Worm (Caenorhabditis elegans) whole organism, L1 larva: ENCODE measurements around the gene F08A7.1.
A peak's percentile ranks its signal among the peaks of the same experiment; 100 is the strongest.

Experiments
- C04F5.9 ChIP-seq: sonication (generic microtip); optimal IDR thresholded peaks from 2 replicates; lab custom pipeline; 2016; ENCODE audit warnings: missing genetic modification characterization, missing compliant biosample characterization
- C16A3.4 ChIP-seq: fragments of 150-350 bp; optimal IDR thresholded peaks from 2 replicates; lab custom pipeline; 2014; ENCODE audit warnings: missing biosample characterization, missing genetic modification characterization
- C34B4.2 ChIP-seq: sonication (generic microtip); optimal IDR thresholded peaks from 2 replicates; lab custom pipeline; 2017; ENCODE audit warnings: mild to moderate bottlenecking, missing genetic modification characterization, missing compliant biosample characterization
- F16B12.6 ChIP-seq: fragments of 150-350 bp; optimal IDR thresholded peaks from 2 replicates; lab custom pipeline; 2014; ENCODE audit warnings: missing biosample characterization, missing genetic modification characterization
- aha-1 ChIP-seq: fragments of 150-350 bp; optimal IDR thresholded peaks from 2 replicates; lab custom pipeline; 2014; ENCODE audit warnings: missing biosample characterization, missing genetic modification characterization
- alr-1 ChIP-seq: fragments of 200-800 bp; sonication (Bioruptor generic); optimal IDR thresholded peaks from 2 replicates; lab custom pipeline; 2018; ENCODE audit warnings: borderline replicate concordance, mild to moderate bottlenecking, missing genetic modification characterization, missing compliant biosample characterization
- blmp-1 ChIP-seq: fragments of 150-350 bp; optimal IDR thresholded peaks from 2 replicates; lab custom pipeline; 2014; ENCODE audit warnings: missing biosample characterization, missing genetic modification characterization
- ceh-8 ChIP-seq: fragments of 200-800 bp; sonication (Bioruptor generic); optimal IDR thresholded peaks from 2 replicates; lab custom pipeline; 2018; ENCODE audit warnings: mild to moderate bottlenecking, missing genetic modification characterization, moderate library complexity, missing compliant biosample characterization
- ceh-88 ChIP-seq: fragments of 200-800 bp; sonication (Bioruptor generic); IDR thresholded peaks from 2 replicates; pipeline ENCODE4 v1.3.6; 2022; ENCODE audit warnings: missing genetic modification characterization, missing compliant biosample characterization
- ceh-90 ChIP-seq: sonication (generic microtip); optimal IDR thresholded peaks from 2 replicates; lab custom pipeline; 2016; ENCODE audit warnings: missing genetic modification characterization, missing compliant biosample characterization
- dpl-1 ChIP-seq, 3 experiments: fragments of 150-350 bp in 2 of 3; sonication (generic microtip) in 1 of 3; optimal IDR thresholded peaks; 2 replicates each; lab custom pipeline; 2014 to 2017; ENCODE audit warnings: missing biosample characterization in 3 of 3, missing genetic modification characterization in 3 of 3, missing genetic modification reagents in 3 of 3
- dsc-1 ChIP-seq: sonication (generic microtip); optimal IDR thresholded peaks from 2 replicates; lab custom pipeline; 2016; ENCODE audit warnings: mild to moderate bottlenecking, missing genetic modification characterization, missing compliant biosample characterization
- efl-1 ChIP-seq, 4 experiments: fragments of 150-350 bp; optimal IDR thresholded peaks in 3 of 4; peaks in 1 of 4; 1 replicate in 1 of 4; 2 replicates in 3 of 4; lab custom pipeline; 2014; ENCODE audit warnings: missing biosample characterization in 2 of 4, missing genetic modification characterization in 2 of 4, missing genetic modification reagents in 2 of 4
- elt-2 ChIP-seq: sonication (generic microtip); optimal IDR thresholded peaks from 2 replicates; lab custom pipeline; 2016; ENCODE audit warnings: missing genetic modification characterization, mild to moderate bottlenecking, inconsistent platforms, missing compliant biosample characterization, missing genetic modification reagents
- elt-3 ChIP-seq, 6 experiments: fragments of 150-350 bp in 1 of 6; sonication (generic microtip); optimal IDR thresholded peaks; 2 replicates each; lab custom pipeline; 2017 to 2018; ENCODE audit warnings: missing biosample characterization in 6 of 6, missing genetic modification characterization in 6 of 6, inconsistent platforms in 1 of 6
- fkh-8 ChIP-seq: sonication (generic microtip); optimal IDR thresholded peaks from 2 replicates; lab custom pipeline; 2016; ENCODE audit warnings: mild to moderate bottlenecking, missing genetic modification characterization, missing compliant biosample characterization
- fos-1 ChIP-seq: fragments of 150-350 bp; optimal IDR thresholded peaks from 2 replicates; lab custom pipeline; 2014; ENCODE audit warnings: missing biosample characterization, missing genetic modification characterization
- hlh-17 ChIP-seq: fragments of 200-800 bp; sonication (Bioruptor generic); optimal IDR thresholded peaks from 2 replicates; lab custom pipeline; 2018; ENCODE audit warnings: missing genetic modification characterization, mild to moderate bottlenecking, missing compliant biosample characterization, moderate library complexity, borderline replicate concordance
- hlh-4 ChIP-seq: sonication (generic microtip); optimal IDR thresholded peaks from 2 replicates; lab custom pipeline; 2016; ENCODE audit warnings: mild to moderate bottlenecking, missing genetic modification characterization, missing compliant biosample characterization
- hpl-2 ChIP-seq: fragments of 150-350 bp; optimal IDR thresholded peaks from 2 replicates; lab custom pipeline; 2014; ENCODE audit warnings: missing biosample characterization, missing genetic modification reagents, missing genetic modification characterization
- irx-1 ChIP-seq: sonication (generic microtip); optimal IDR thresholded peaks from 2 replicates; lab custom pipeline; 2016; ENCODE audit warnings: missing genetic modification characterization, missing compliant biosample characterization
- isw-1 ChIP-seq: fragments of 200-800 bp; sonication (Bioruptor generic); IDR thresholded peaks from 2 replicates; pipeline ENCODE4 v1.3.6; 2022; ENCODE audit warnings: missing genetic modification characterization, missing compliant biosample characterization
- lin-14 ChIP-seq: fragments of 200-800 bp; sonication (Bioruptor generic); optimal IDR thresholded peaks from 2 replicates; lab custom pipeline; 2018; ENCODE audit warnings: mild to moderate bottlenecking, missing genetic modification characterization, moderate library complexity, missing compliant biosample characterization
- lir-3 ChIP-seq: sonication (generic microtip); optimal IDR thresholded peaks from 2 replicates; lab custom pipeline; 2016; ENCODE audit warnings: mild to moderate bottlenecking, missing genetic modification characterization, moderate library complexity, missing compliant biosample characterization; ENCODE audit not compliant: poor library complexity
- lsy-2 ChIP-seq, 2 experiments: fragments of 150-350 bp; optimal IDR thresholded peaks; 2 replicates each; lab custom pipeline; 2014; ENCODE audit warnings: missing biosample characterization in 2 of 2, missing genetic modification characterization in 2 of 2
- mdl-1 ChIP-seq, 2 experiments: fragments of 150-350 bp; optimal IDR thresholded peaks; 2 replicates each; lab custom pipeline; 2014 to 2017; ENCODE audit warnings: missing biosample characterization in 2 of 2, missing genetic modification characterization in 2 of 2, inconsistent platforms in 1 of 2
- nhr-11 ChIP-seq: fragments of 150-350 bp; optimal IDR thresholded peaks from 2 replicates; lab custom pipeline; 2014; ENCODE audit warnings: missing biosample characterization, missing genetic modification characterization
- nhr-12 ChIP-seq: sonication (generic microtip); optimal IDR thresholded peaks from 2 replicates; lab custom pipeline; 2017; ENCODE audit warnings: missing biosample characterization, missing genetic modification characterization
- nhr-19 ChIP-seq: fragments of 200-800 bp; sonication (Bioruptor generic); conservative IDR thresholded peaks from 2 replicates; pipeline ENCODE4 v1.3.6; 2022; ENCODE audit warnings: missing genetic modification characterization, missing compliant biosample characterization
- nhr-20 ChIP-seq: sonication (generic microtip); optimal IDR thresholded peaks from 2 replicates; lab custom pipeline; 2016; ENCODE audit warnings: mild to moderate bottlenecking, missing genetic modification characterization, missing compliant biosample characterization
- nhr-47 ChIP-seq: sonication (generic microtip); optimal IDR thresholded peaks from 2 replicates; lab custom pipeline; 2016; ENCODE audit warnings: mild to moderate bottlenecking, missing genetic modification characterization, moderate library complexity, missing compliant biosample characterization
- nhr-77 ChIP-seq: fragments of 150-350 bp; optimal IDR thresholded peaks from 2 replicates; lab custom pipeline; 2014; ENCODE audit warnings: missing biosample characterization, missing genetic modification characterization
- nhr-85 ChIP-seq: sonication (generic microtip); peaks from one replicate; lab custom pipeline; 2016; ENCODE audit warnings: missing genetic modification characterization, inconsistent platforms, missing compliant biosample characterization
- nhr-90 ChIP-seq: sonication (generic microtip); optimal IDR thresholded peaks from 2 replicates; lab custom pipeline; 2016; ENCODE audit warnings: mild to moderate bottlenecking, missing genetic modification characterization, missing compliant biosample characterization; ENCODE audit not compliant: poor library complexity
- pax-3 ChIP-seq: fragments of 200-800 bp; sonication (Bioruptor generic); optimal IDR thresholded peaks from 2 replicates; lab custom pipeline; 2018; ENCODE audit warnings: mild to moderate bottlenecking, missing genetic modification characterization, moderate library complexity, missing compliant biosample characterization
- snpc-4 ChIP-seq: fragments of 150-350 bp; optimal IDR thresholded peaks from 2 replicates; lab custom pipeline; 2014; ENCODE audit warnings: missing biosample characterization, missing genetic modification characterization
- snu-23 ChIP-seq: sonication (generic microtip); optimal IDR thresholded peaks from 2 replicates; lab custom pipeline; 2016; ENCODE audit warnings: missing genetic modification characterization, missing compliant biosample characterization
- sox-4 ChIP-seq: sonication (generic microtip); optimal IDR thresholded peaks from 2 replicates; lab custom pipeline; 2016; ENCODE audit warnings: missing genetic modification characterization, missing compliant biosample characterization
- sup-37 ChIP-seq: fragments of 200-800 bp; sonication (Bioruptor generic); optimal IDR thresholded peaks from 2 replicates; lab custom pipeline; 2018; ENCODE audit warnings: mild to moderate bottlenecking, missing genetic modification characterization, missing compliant biosample characterization
- unc-130 ChIP-seq: fragments of 150-350 bp; optimal IDR thresholded peaks from 2 replicates; lab custom pipeline; 2017; ENCODE audit warnings: missing biosample characterization, missing genetic modification characterization, inconsistent platforms
- unc-30 ChIP-seq: sonication (generic microtip); optimal IDR thresholded peaks from 2 replicates; lab custom pipeline; 2017; ENCODE audit warnings: missing biosample characterization, missing genetic modification characterization
- unc-86 ChIP-seq: sonication (generic microtip); optimal IDR thresholded peaks from 2 replicates; lab custom pipeline; 2016; ENCODE audit warnings: missing genetic modification characterization, missing compliant biosample characterization
- vab-15 ChIP-seq: sonication (generic microtip); optimal IDR thresholded peaks from 2 replicates; lab custom pipeline; 2017; ENCODE audit warnings: missing genotype, mild to moderate bottlenecking, missing genetic modification characterization, missing compliant biosample characterization
- zag-1 ChIP-seq: fragments of 150-350 bp; optimal IDR thresholded peaks from 2 replicates; lab custom pipeline; 2014; ENCODE audit warnings: missing biosample characterization, missing genetic modification characterization
- ztf-11 ChIP-seq, 2 experiments: sonication (generic microtip); optimal IDR thresholded peaks; 2 replicates each; lab custom pipeline; 2016 to 2017; ENCODE audit warnings: missing genetic modification characterization in 2 of 2, missing biosample characterization in 1 of 2, missing compliant biosample characterization in 1 of 2

F08A7.1 gene

ce11 chrIV:17461222-17461707 is 20.9 kb downstream of the F08A7.1 start, which contains the start of gene rif-1.1 (continued):
- no peak for TF ChIP-seq C04F5.9 (tag; lab: Kevin White, UChicago)
- peak; percentile 91 to 94 (median 92) for TF ChIP-seq dpl-1 (GFP tag; optimal IDR thresholded peaks at IDR 0.05; lab: Kevin White, UChicago)
- TF ChIP-seq blmp-1 (tag; lab: Kevin White, UChicago) = peak; percentile 42
- peak; percentile 6 for TF ChIP-seq hpl-2 (GFP tag; lab: Kevin White, UChicago)
- no peak for TF ChIP-seq nhr-11 (tag; lab: Kevin White, UChicago)
- TF ChIP-seq F16B12.6 (tag; lab: Kevin White, UChicago) = peak; percentile 89
- no peak for TF ChIP-seq isw-1 (GFP tag; lab: Robert Waterston, UW)
- TF ChIP-seq nhr-19 (GFP tag; lab: Robert Waterston, UW) = no peak
- TF ChIP-seq nhr-77 (tag; lab: Kevin White, UChicago) = peak; percentile 41
- peak; percentile 33 for TF ChIP-seq fkh-8 (tag; lab: Kevin White, UChicago)
- TF ChIP-seq unc-130 (tag; lab: Kevin White, UChicago) = peak; percentile 4
- no peak for TF ChIP-seq lir-3 (tag; lab: Kevin White, UChicago)
- TF ChIP-seq nhr-20 (tag; lab: Kevin White, UChicago) = peak; percentile 44
- peak; percentile 70 for TF ChIP-seq C16A3.4
- TF ChIP-seq fos-1 = peak; percentile 19
- peak; percentile 22 for TF ChIP-seq dsc-1

ce11 chrIV:17463108-17463608 is 22.8 kb downstream of the F08A7.1 start, which contains the start of gene F11E6.10:
Gene F11E6.10 (minus strand): TSS chrIV:17463158.
- TF ChIP-seq irx-1 (tag; lab: Kevin White, UChicago) (no peak), elt-3 (tag; optimal IDR thresholded peaks at IDR 0.05; lab: Kevin White, UChicago) (no peak), nhr-47 (tag; lab: Kevin White, UChicago) (peak; percentile 9), nhr-20 (tag; lab: Kevin White, UChicago) (no peak), lin-14 (GFP tag; lab: Kevin White, UChicago) (no peak), mdl-1 (tag; optimal IDR thresholded peaks at IDR 0.05; lab: Kevin White, UChicago) (no peak), ceh-8 (GFP tag; lab: Kevin White, UChicago) (no peak), ztf-11 (tag; optimal IDR thresholded peaks at IDR 0.05; lab: Kevin White, UChicago) (no peak), hlh-17 (GFP tag; lab: Kevin White, UChicago) (no peak), pax-3 (tag; lab: Kevin White, UChicago) (peak; percentile 64), dsc-1 (peak; percentile 79), nhr-11 (tag; lab: Kevin White, UChicago) (no peak), unc-86 (tag; lab: Kevin White, UChicago) (no peak), nhr-85 (no peak), dpl-1 (GFP tag; optimal IDR thresholded peaks at IDR 0.05; lab: Kevin White, UChicago) (no peak), lir-3 (tag; lab: Kevin White, UChicago) (no peak), hlh-4 (tag; lab: Kevin White, UChicago) (no peak), vab-15 (tag; lab: Kevin White, UChicago) (no peak), alr-1 (tag; lab: Kevin White, UChicago) (no peak), C34B4.2 (no peak)

- TF ChIP-seq ceh-88 (GFP tag; lab: Robert Waterston, UW) = no peak
- no peak for TF ChIP-seq unc-130 (tag; lab: Kevin White, UChicago)
These were observed 25.5 kb downstream of the F08A7.1 start, which contains the start of gene F11E6.6 for ce11 chrIV:17465886-17466285. Gene F11E6.6 (minus strand): TSS chrIV:17465986.

ce11 chrIV:17467325-17467724 is 26.9 kb downstream of the F08A7.1 start, which contains the start of gene elo-2:
Gene elo-2 (minus strand): TSS chrIV:17467408.
- TF ChIP-seq snu-23 (GFP tag; lab: Kevin White, UChicago) = no peak
- no peak for TF ChIP-seq nhr-90
- TF ChIP-seq lsy-2 (tag; optimal IDR thresholded peaks at IDR 0.05; lab: Kevin White, UChicago) = no peak
- TF ChIP-seq zag-1 (tag; lab: Kevin White, UChicago) = no peak
- TF ChIP-seq nhr-12 (tag; lab: Kevin White, UChicago) = no peak
- TF ChIP-seq snpc-4 (tag; lab: Kevin White, UChicago) = no peak
- no peak for TF ChIP-seq sox-4 (tag; lab: Kevin White, UChicago)
- no peak for TF ChIP-seq lin-14 (GFP tag; lab: Kevin White, UChicago)
- no peak for TF ChIP-seq efl-1 (optimal IDR thresholded peaks at IDR 0.05; lab: Kevin White, UChicago)
- peak in 1 of 2 experiments; percentile 68 for TF ChIP-seq efl-1 (GFP tag; optimal IDR thresholded peaks at IDR 0.05 in 1 of 2; lab: Kevin White, UChicago)
- TF ChIP-seq hlh-4 (tag; lab: Kevin White, UChicago) = no peak
- no peak for TF ChIP-seq unc-130 (tag; lab: Kevin White, UChicago)
- no peak for TF ChIP-seq ceh-90 (tag; lab: Kevin White, UChicago)
- TF ChIP-seq elt-2 (tag; lab: Kevin White, UChicago) = peak; percentile 92
- TF ChIP-seq unc-30 (tag; lab: Kevin White, UChicago) = no peak
- no peak for TF ChIP-seq irx-1 (tag; lab: Kevin White, UChicago)
- TF ChIP-seq aha-1 (tag; lab: Kevin White, UChicago) = no peak
- TF ChIP-seq sup-37 (GFP tag; lab: Kevin White, UChicago) = no peak
